Fruit fly (Drosophila melanogaster) whole organism, embryonic: ENCODE data around the gene CG13930.

Experiments
- Ada2b ChIP-seq: fragments of 200-800 bp; sonication (Bioruptor generic); IDR thresholded peaks from 2 replicates; pipeline ENCODE4 v1.3.6; 2022; ENCODE audit warnings: missing biosample characterization, missing genetic modification characterization
- Asciz ChIP-seq: fragments of 200-800 bp; sonication (Bioruptor generic); optimal IDR thresholded peaks from 2 replicates; lab custom pipeline; 2017; ENCODE audit warnings: missing biosample characterization, mild to moderate bottlenecking, missing genetic modification characterization, missing genetic modification reagents
- Blimp-1 ChIP-seq: fragments of 200-800 bp; sonication (Bioruptor generic); optimal IDR thresholded peaks from 3 replicates; lab custom pipeline; 2018; ENCODE audit warnings: missing biosample characterization, missing genetic modification characterization, mild to moderate bottlenecking, moderate library complexity, missing genetic modification reagents
- CG10209 ChIP-seq: fragments of 200-800 bp; sonication (Bioruptor generic); optimal IDR thresholded peaks from 3 replicates; lab custom pipeline; 2017; ENCODE audit warnings: missing biosample characterization, mild to moderate bottlenecking, missing genetic modification characterization, missing genetic modification reagents
- CG10543 ChIP-seq: fragments of 200-800 bp; sonication (Bioruptor generic); optimal IDR thresholded peaks from 3 replicates; lab custom pipeline; 2017; ENCODE audit warnings: missing biosample characterization, mild to moderate bottlenecking, missing genetic modification characterization, moderate library complexity
- CG11093 ChIP-seq: fragments of 200-800 bp; sonication (Bioruptor generic); IDR thresholded peaks from 3 replicates; pipeline ENCODE4 v1.3.6; 2022; ENCODE audit warnings: missing biosample characterization, missing genetic modification characterization
- CG11398 ChIP-seq: fragments of 200-800 bp; sonication (Bioruptor generic); optimal IDR thresholded peaks from 2 replicates; lab custom pipeline; 2016; ENCODE audit warnings: missing biosample characterization, missing genetic modification characterization
- CG11695 ChIP-seq: fragments of 200-800 bp; sonication (Bioruptor generic); IDR thresholded peaks from 3 replicates; pipeline ENCODE4 v1.3.6; 2022; ENCODE audit warnings: missing biosample characterization, missing genetic modification characterization
- CG12155 ChIP-seq: fragments of 200-800 bp; sonication (Bioruptor generic); optimal IDR thresholded peaks from 3 replicates; lab custom pipeline; 2016; ENCODE audit warnings: missing biosample characterization, missing genetic modification characterization
- CG12744 ChIP-seq: fragments of 200-800 bp; sonication (Bioruptor generic); optimal IDR thresholded peaks from 2 replicates; lab custom pipeline; 2016; ENCODE audit warnings: missing biosample characterization, missing genetic modification characterization
- CG15514 ChIP-seq: fragments of 200-800 bp; sonication (Bioruptor generic); optimal IDR thresholded peaks from 3 replicates; lab custom pipeline; 2017; ENCODE audit warnings: missing biosample characterization, missing genetic modification characterization, mild to moderate bottlenecking, moderate library complexity, missing genetic modification reagents
- CG16779 ChIP-seq: fragments of 200-800 bp; sonication (Bioruptor generic); IDR thresholded peaks from 2 replicates; pipeline ENCODE4 v1.3.6; 2022; ENCODE audit warnings: missing biosample characterization, missing genetic modification characterization
- CG16813 ChIP-seq: fragments of 200-800 bp; sonication (Bioruptor generic); IDR thresholded peaks from 3 replicates; pipeline ENCODE4 v1.3.6; 2022; ENCODE audit warnings: missing biosample characterization, missing genetic modification characterization; ENCODE audit not compliant: partially characterized antibody
- CG17385 ChIP-seq: fragments of 200-800 bp; sonication (Bioruptor generic); optimal IDR thresholded peaks from 3 replicates; lab custom pipeline; 2018; ENCODE audit warnings: missing biosample characterization, mild to moderate bottlenecking, missing genetic modification characterization
- CG17802 ChIP-seq: fragments of 200-800 bp; sonication (Bioruptor generic); optimal IDR thresholded peaks from 2 replicates; lab custom pipeline; 2018; ENCODE audit warnings: missing biosample characterization, mild to moderate bottlenecking, missing genetic modification characterization, moderate library complexity
- CG17829 ChIP-seq: fragments of 200-800 bp; optimal IDR thresholded peaks from 2 replicates; lab custom pipeline; 2019; ENCODE audit warnings: missing biosample characterization, mild to moderate bottlenecking, missing genetic modification characterization, moderate library complexity
- CG17912 ChIP-seq: fragments of 200-800 bp; sonication (Bioruptor generic); optimal IDR thresholded peaks from 2 replicates; lab custom pipeline; 2018; ENCODE audit warnings: missing biosample characterization, mild to moderate bottlenecking, missing genetic modification characterization
- CG30403 ChIP-seq: fragments of 200-800 bp; sonication (Bioruptor generic); optimal IDR thresholded peaks from 3 replicates; lab custom pipeline; 2016; ENCODE audit warnings: missing biosample characterization, missing genetic modification characterization
- CG31388 ChIP-seq: fragments of 200-800 bp; sonication (Bioruptor generic); optimal IDR thresholded peaks from 2 replicates; lab custom pipeline; 2016; ENCODE audit warnings: missing biosample characterization, missing genetic modification characterization
- CG33557 ChIP-seq: fragments of 200-800 bp; sonication (Bioruptor generic); optimal IDR thresholded peaks from 2 replicates; lab custom pipeline; 2019; ENCODE audit warnings: missing biosample characterization, mild to moderate bottlenecking, missing genetic modification characterization, moderate library complexity
- CG34422 ChIP-seq: fragments of 200-800 bp; sonication (Bioruptor generic); IDR thresholded peaks from 3 replicates; pipeline ENCODE4 v1.3.6; 2022; ENCODE audit warnings: missing biosample characterization, missing genetic modification characterization
- CG3838 ChIP-seq: fragments of 200-800 bp; sonication (Bioruptor generic); optimal IDR thresholded peaks from 3 replicates; lab custom pipeline; 2016; ENCODE audit warnings: missing biosample characterization, missing genetic modification characterization
- CG4360 ChIP-seq: fragments of 200-800 bp; sonication (Bioruptor generic); IDR thresholded peaks from 2 replicates; pipeline ENCODE4 v1.3.6; 2022; ENCODE audit warnings: missing biosample characterization, missing genetic modification characterization
- Doc3 ChIP-seq: fragments of 200-800 bp; sonication (Bioruptor generic); IDR thresholded peaks from 3 replicates; pipeline ENCODE4 v1.3.6; 2022; ENCODE audit warnings: missing biosample characterization, missing genetic modification characterization; ENCODE audit not compliant: partially characterized antibody
- Drgx ChIP-seq: fragments of 200-800 bp; sonication (Bioruptor generic); IDR thresholded peaks from 2 replicates; pipeline ENCODE4 v1.3.6; 2022; ENCODE audit warnings: missing biosample characterization, missing genetic modification characterization
- GATAe ChIP-seq: fragments of 200-800 bp; sonication (Bioruptor generic); conservative IDR thresholded peaks from 2 replicates; pipeline ENCODE4 v1.3.6; 2022; ENCODE audit warnings: missing biosample characterization, missing genetic modification characterization
- HLH54F ChIP-seq: fragments of 200-800 bp; sonication (Bioruptor generic); optimal IDR thresholded peaks from 3 replicates; lab custom pipeline; 2016; ENCODE audit warnings: missing biosample characterization, missing genetic modification characterization
- MTF-1 ChIP-seq: fragments of 200-800 bp; sonication (Bioruptor generic); optimal IDR thresholded peaks from 2 replicates; lab custom pipeline; 2018; ENCODE audit warnings: missing biosample characterization, mild to moderate bottlenecking, missing genetic modification characterization, borderline replicate concordance
- PHDP ChIP-seq: fragments of 200-800 bp; sonication (Bioruptor generic); optimal IDR thresholded peaks from 3 replicates; lab custom pipeline; 2018; ENCODE audit warnings: missing biosample characterization, mild to moderate bottlenecking, missing genetic modification characterization, moderate library complexity
- Ravus ChIP-seq: fragments of 200-800 bp; sonication (Bioruptor generic); IDR thresholded peaks from 2 replicates; pipeline ENCODE4 v1.3.6; 2022; ENCODE audit warnings: missing biosample characterization, missing genetic modification characterization
- Rfx ChIP-seq: fragments of 200-800 bp; sonication (Bioruptor generic); IDR thresholded peaks from 2 replicates; pipeline ENCODE4 v1.3.6; 2022; ENCODE audit warnings: missing biosample characterization, missing genetic modification characterization
- Scr ChIP-seq: fragments of 200-800 bp; sonication (Bioruptor generic); IDR thresholded peaks from 2 replicates; pipeline ENCODE4 v1.3.6; 2022; ENCODE audit warnings: missing biosample characterization, missing genetic modification characterization; ENCODE audit not compliant: partially characterized antibody
- Side ChIP-seq: fragments of 200-800 bp; sonication (Bioruptor generic); optimal IDR thresholded peaks from 2 replicates; lab custom pipeline; 2016; ENCODE audit warnings: missing biosample characterization, missing genetic modification characterization
- Spps ChIP-seq: fragments of 200-800 bp; sonication (Bioruptor generic); optimal IDR thresholded peaks from 2 replicates; lab custom pipeline; 2018; ENCODE audit warnings: missing biosample characterization, mild to moderate bottlenecking, missing genetic modification characterization
- Sry-δ ChIP-seq: fragments of 200-800 bp; sonication (Bioruptor generic); optimal IDR thresholded peaks from 2 replicates; lab custom pipeline; 2016; ENCODE audit warnings: missing biosample characterization, missing genetic modification characterization
- Ssrp ChIP-seq: fragments of 200-800 bp; sonication (Bioruptor generic); optimal IDR thresholded peaks from 2 replicates; lab custom pipeline; 2018; ENCODE audit warnings: missing biosample characterization, mild to moderate bottlenecking, missing genetic modification characterization, moderate library complexity
- ato ChIP-seq: fragments of 200-800 bp; sonication (Bioruptor generic); IDR thresholded peaks from 2 replicates; pipeline ENCODE4 v1.3.6; 2022; ENCODE audit warnings: missing biosample characterization, missing genetic modification characterization; ENCODE audit not compliant: partially characterized antibody
- bbx ChIP-seq: fragments of 200-800 bp; sonication (Bioruptor generic); IDR thresholded peaks from 2 replicates; pipeline ENCODE4 v1.3.6; 2022; ENCODE audit warnings: missing biosample characterization, missing genetic modification characterization; ENCODE audit not compliant: partially characterized antibody
- cg ChIP-seq: fragments of 200-800 bp; sonication (Bioruptor generic); optimal IDR thresholded peaks from 3 replicates; lab custom pipeline; 2019; ENCODE audit warnings: missing biosample characterization, mild to moderate bottlenecking, missing genetic modification characterization, moderate library complexity
- dpn ChIP-seq, 2 experiments: fragments of 200-800 bp; sonication (Bioruptor generic); optimal IDR thresholded peaks; 3 replicates each; lab custom pipeline; 2016; ENCODE audit warnings: missing biosample characterization in 2 of 2, missing genetic modification characterization in 2 of 2
- gsb-n ChIP-seq: fragments of 200-800 bp; sonication (Bioruptor generic); optimal IDR thresholded peaks from 3 replicates; lab custom pipeline; 2018; ENCODE audit warnings: missing biosample characterization, mild to moderate bottlenecking, missing genetic modification characterization
- gt ChIP-seq: fragments of 200-800 bp; sonication (Bioruptor generic); IDR thresholded peaks from 2 replicates; pipeline ENCODE4 v1.3.6; 2022; ENCODE audit warnings: missing biosample characterization, missing genetic modification characterization
- kah ChIP-seq: fragments of 200-800 bp; sonication (Bioruptor generic); optimal IDR thresholded peaks from 2 replicates; lab custom pipeline; 2018; ENCODE audit warnings: missing biosample characterization, mild to moderate bottlenecking, missing genetic modification characterization
- nmo ChIP-seq: fragments of 200-800 bp; sonication (Bioruptor generic); optimal IDR thresholded peaks from 2 replicates; lab custom pipeline; 2018; ENCODE audit warnings: missing biosample characterization, mild to moderate bottlenecking, missing genetic modification characterization, moderate library complexity
- ranshi ChIP-seq: fragments of 200-800 bp; sonication (Bioruptor generic); IDR thresholded peaks from 2 replicates; pipeline ENCODE4 v1.3.6; 2022; ENCODE audit warnings: missing biosample characterization, missing genetic modification characterization
- sd ChIP-seq: fragments of 200-800 bp; sonication (Bioruptor generic); optimal IDR thresholded peaks from 3 replicates; lab custom pipeline; 2018; ENCODE audit warnings: missing biosample characterization, mild to moderate bottlenecking, missing genetic modification characterization, moderate library complexity
- tin ChIP-seq: fragments of 200-800 bp; sonication (Bioruptor generic); optimal IDR thresholded peaks from 3 replicates; lab custom pipeline; 2016; ENCODE audit warnings: missing biosample characterization, missing genetic modification characterization
- ttk ChIP-seq: fragments of 200-800 bp; sonication (Bioruptor generic); IDR thresholded peaks from 2 replicates; pipeline ENCODE4 v2.1.2; 2022; ENCODE audit warnings: missing biosample characterization, missing genetic modification characterization
- vfl ChIP-seq: fragments of 200-800 bp; sonication (Bioruptor generic); optimal IDR thresholded peaks from 2 replicates; lab custom pipeline; 2016; ENCODE audit warnings: missing biosample characterization, missing genetic modification characterization

CG13930 gene

dm6 chr3L:1639185-1639812 is 33.2 kb downstream of the CG13930 start, which contains the start of the genes Mettl2 and Bgb (continued):
- peak; percentile 47 for TF ChIP-seq vfl (GFP tag; lab: Kevin White, UChicago)
- no peak for TF ChIP-seq CG11398 (GFP tag; lab: Kevin White, UChicago)
- TF ChIP-seq HLH54F (GFP tag; lab: Kevin White, UChicago): peak; percentile 81
- TF ChIP-seq nmo (GFP tag; lab: Kevin White, UChicago): peak; percentile 83
- no peak for TF ChIP-seq CG17912
- TF ChIP-seq ranshi (GFP tag; lab: Robert Waterston, UW): peak; percentile 85; the same call in 1 of the 2 replicates
- TF ChIP-seq CG17802 (tag; lab: Kevin White, UChicago): peak; percentile 34
- TF ChIP-seq Drgx (GFP tag; lab: Robert Waterston, UW): peak; percentile 43; the same call in 1 of the 2 replicates
- peak; percentile 84 for TF ChIP-seq CG16813 (GFP tag; lab: Robert Waterston, UW)
- TF ChIP-seq GATAe: peak; percentile 70
- no peak for TF ChIP-seq CG12744
- TF ChIP-seq CG3838 (GFP tag; lab: Kevin White, UChicago): no peak
- peak; percentile 65 for TF ChIP-seq Spps (tag; lab: Kevin White, UChicago)
- TF ChIP-seq CG31388 (GFP tag; lab: Kevin White, UChicago): peak; percentile 43
- peak; percentile 90 for TF ChIP-seq Rfx
- TF ChIP-seq bbx: peak; percentile 41; the same call in 1 of the 2 replicates
- peak; percentile 72 for TF ChIP-seq Side (GFP tag; lab: Kevin White, UChicago)
- TF ChIP-seq gt (GFP tag; lab: Robert Waterston, UW): no peak; the same call in 1 of the 2 replicates
- TF ChIP-seq kah (GFP tag; lab: Kevin White, UChicago): no peak
- peak; percentile 20; the same call in 1 of the 2 replicates for TF ChIP-seq ato (GFP tag; lab: Robert Waterston, UW)
- TF ChIP-seq Sry-δ: peak; percentile 96
- peak; percentile 90 for TF ChIP-seq Scr
- peak; percentile 61 for TF ChIP-seq CG33557
- TF ChIP-seq dpn (GFP tag; optimal IDR thresholded peaks at IDR 0.05; lab: Kevin White, UChicago): peak; percentile 79 to 81
- TF ChIP-seq CG17385 (GFP tag; lab: Kevin White, UChicago): no peak
- TF ChIP-seq PHDP (tag; lab: Kevin White, UChicago): peak; percentile 57
- TF ChIP-seq Ada2b (GFP tag; lab: Robert Waterston, UW): peak; percentile 71
- TF ChIP-seq CG10543 (GFP tag; lab: Kevin White, UChicago): peak; percentile 51
- TF ChIP-seq CG30403 (GFP tag; lab: Kevin White, UChicago): peak; percentile 92
- TF ChIP-seq tin (GFP tag; lab: Kevin White, UChicago): peak; percentile 86
- peak; percentile 83 for TF ChIP-seq CG15514
- peak; percentile 81; the same call in 2 of the 3 replicates for TF ChIP-seq CG11695 (GFP tag; lab: Robert Waterston, UW)
- peak; percentile 76 for TF ChIP-seq CG4360 (GFP tag; lab: Robert Waterston, UW)
- TF ChIP-seq MTF-1 (GFP tag; lab: Kevin White, UChicago): no peak
- peak; percentile 68; the same call in 1 of the 2 replicates for TF ChIP-seq CG16779 (GFP tag; lab: Robert Waterston, UW)
- TF ChIP-seq Ssrp (tag; lab: Kevin White, UChicago): peak; percentile 73
- TF ChIP-seq ttk (GFP tag; lab: Robert Waterston, UW): peak; percentile 80
- no peak for TF ChIP-seq Asciz (GFP tag; lab: Kevin White, UChicago)
- TF ChIP-seq CG17829 (tag; lab: Kevin White, UChicago): peak; percentile 77
- peak; percentile 86 for TF ChIP-seq Doc3
- peak; percentile 55 for TF ChIP-seq CG10209 (GFP tag; lab: Kevin White, UChicago)
- TF ChIP-seq sd (tag; lab: Kevin White, UChicago): no peak
- no peak for TF ChIP-seq Blimp-1 (GFP tag; lab: Kevin White, UChicago)
- peak; percentile 81 for TF ChIP-seq CG12155 (GFP tag; lab: Kevin White, UChicago)
- TF ChIP-seq cg (GFP tag; lab: Kevin White, UChicago): no peak
- TF ChIP-seq Ravus: no peak
- peak; percentile 81 for TF ChIP-seq CG34422 (GFP tag; lab: Robert Waterston, UW)
- TF ChIP-seq CG11093 (GFP tag; lab: Robert Waterston, UW): peak; percentile 49; the same call in 1 of the 3 replicates
- peak; percentile 49 for TF ChIP-seq gsb-n (tag; lab: Kevin White, UChicago)
